Worm (Caenorhabditis elegans) whole organism, L3 larva: Measurements from ENCODE around the gene saps-1.

Experiments
- ama-1 ChIP-seq: fragments of 150-350 bp; optimal IDR thresholded peaks from 2 replicates; lab custom pipeline; 2018
- elt-3 ChIP-seq, 3 experiments: fragments of 150-350 bp in 1 of 3; sonication (generic microtip) in 2 of 3; optimal IDR thresholded peaks; 2 replicates in 2 of 3; 4 replicates in 1 of 3; lab custom pipeline; 2014 to 2017; ENCODE audit warnings: missing biosample characterization in 3 of 3, missing genetic modification characterization in 3 of 3
- fos-1 ChIP-seq: fragments of 150-350 bp; optimal IDR thresholded peaks from 2 replicates; lab custom pipeline; 2014; ENCODE audit warnings: missing biosample characterization, missing genetic modification characterization
- lin-39 ChIP-seq: fragments of 150-350 bp; optimal IDR thresholded peaks from 2 replicates; lab custom pipeline; 2018; ENCODE audit warnings: missing biosample characterization, missing genetic modification reagents, missing genetic modification characterization
- lsy-12 ChIP-seq: sonication (generic microtip); optimal IDR thresholded peaks from 2 replicates; lab custom pipeline; 2016; ENCODE audit warnings: mild to moderate bottlenecking, missing genetic modification characterization, missing compliant biosample characterization
- mdl-1 ChIP-seq: fragments of 150-350 bp; optimal IDR thresholded peaks from 2 replicates; lab custom pipeline; 2014; ENCODE audit warnings: missing biosample characterization, missing genetic modification characterization
- nhr-237 ChIP-seq: fragments of 150-350 bp; optimal IDR thresholded peaks from 2 replicates; lab custom pipeline; 2014; ENCODE audit warnings: missing biosample characterization, missing genetic modification characterization
- nhr-43 ChIP-seq: sonication (generic microtip); optimal IDR thresholded peaks from 2 replicates; lab custom pipeline; 2016; ENCODE audit warnings: mild to moderate bottlenecking, missing genetic modification characterization, missing compliant biosample characterization; ENCODE audit not compliant: poor library complexity, severe bottlenecking
- pqm-1 ChIP-seq: fragments of 150-350 bp; optimal IDR thresholded peaks from 2 replicates; lab custom pipeline; 2017; ENCODE audit warnings: missing biosample characterization, missing genetic modification characterization, inconsistent platforms
- tbx-2 ChIP-seq: sonication (generic microtip); optimal IDR thresholded peaks from 2 replicates; lab custom pipeline; 2016; ENCODE audit warnings: mild to moderate bottlenecking, missing genetic modification characterization, missing compliant biosample characterization
- zag-1 ChIP-seq: fragments of 150-350 bp; optimal IDR thresholded peaks from 2 replicates; lab custom pipeline; 2014; ENCODE audit warnings: missing biosample characterization, missing genetic modification characterization

- TF ChIP-seq ama-1 (lab: Kevin White, UChicago), result no peak
- no peak for TF ChIP-seq lsy-12
- no peak for TF ChIP-seq nhr-237 (tag; lab: Kevin White, UChicago)
- TF ChIP-seq nhr-43 (tag; lab: Kevin White, UChicago), result no peak
- TF ChIP-seq tbx-2 (tag; lab: Kevin White, UChicago), result no peak
- TF ChIP-seq fos-1 (tag; lab: Kevin White, UChicago), result no peak
- no peak for TF ChIP-seq elt-3 (tag; optimal IDR thresholded peaks at IDR 0.05; lab: Kevin White, UChicago)
- TF ChIP-seq pqm-1, result no peak
- TF ChIP-seq mdl-1, result no peak
- no peak for TF ChIP-seq zag-1
- no peak for TF ChIP-seq lin-39 (tag; lab: Kevin White, UChicago)
These were observed 10.5 kb downstream of the saps-1 start for ce11 chrII:11307953-11308352.
